Worm (Caenorhabditis elegans) whole organism, L1 larva: ENCODE measurements around the gene Y75B8A.39.

Source experiments
- C04F5.9 ChIP-seq: sonication (generic microtip); optimal IDR thresholded peaks from 2 replicates; lab custom pipeline; 2016; ENCODE audit warnings: missing genetic modification characterization, missing compliant biosample characterization
- C16A3.4 ChIP-seq: fragments of 150-350 bp; optimal IDR thresholded peaks from 2 replicates; lab custom pipeline; 2014; ENCODE audit warnings: missing biosample characterization, missing genetic modification characterization
- C34B4.2 ChIP-seq: sonication (generic microtip); optimal IDR thresholded peaks from 2 replicates; lab custom pipeline; 2017; ENCODE audit warnings: mild to moderate bottlenecking, missing genetic modification characterization, missing compliant biosample characterization
- F16B12.6 ChIP-seq: fragments of 150-350 bp; optimal IDR thresholded peaks from 2 replicates; lab custom pipeline; 2014; ENCODE audit warnings: missing biosample characterization, missing genetic modification characterization
- Y116A8C.19 ChIP-seq: sonication (generic microtip); optimal IDR thresholded peaks from 2 replicates; lab custom pipeline; 2016; ENCODE audit warnings: missing compliant biosample characterization, missing genetic modification characterization, borderline replicate concordance
- aha-1 ChIP-seq: fragments of 150-350 bp; optimal IDR thresholded peaks from 2 replicates; lab custom pipeline; 2014; ENCODE audit warnings: missing biosample characterization, missing genetic modification characterization
- alr-1 ChIP-seq: fragments of 200-800 bp; sonication (Bioruptor generic); optimal IDR thresholded peaks from 2 replicates; lab custom pipeline; 2018; ENCODE audit warnings: borderline replicate concordance, mild to moderate bottlenecking, missing genetic modification characterization, missing compliant biosample characterization
- aly-2 ChIP-seq: fragments of 150-350 bp; optimal IDR thresholded peaks from 2 replicates; lab custom pipeline; 2014; ENCODE audit warnings: missing biosample characterization, missing genetic modification characterization
- ceh-8 ChIP-seq: fragments of 200-800 bp; sonication (Bioruptor generic); optimal IDR thresholded peaks from 2 replicates; lab custom pipeline; 2018; ENCODE audit warnings: mild to moderate bottlenecking, missing genetic modification characterization, moderate library complexity, missing compliant biosample characterization
- ceh-82 ChIP-seq, 3 experiments: fragments of 150-350 bp in 1 of 3; sonication (generic microtip) in 2 of 3; optimal IDR thresholded peaks; 2 replicates each; lab custom pipeline; 2014 to 2017; ENCODE audit warnings: missing biosample characterization in 3 of 3, missing genetic modification characterization in 3 of 3
- efl-1 ChIP-seq, 4 experiments: fragments of 150-350 bp; optimal IDR thresholded peaks in 3 of 4; peaks in 1 of 4; 1 replicate in 1 of 4; 2 replicates in 3 of 4; lab custom pipeline; 2014; ENCODE audit warnings: missing biosample characterization in 2 of 4, missing genetic modification characterization in 2 of 4, missing genetic modification reagents in 2 of 4
- egl-13 ChIP-seq: sonication (generic microtip); optimal IDR thresholded peaks from 2 replicates; lab custom pipeline; 2016; ENCODE audit warnings: missing genotype, missing genetic modification reagents, missing genetic modification characterization, missing compliant biosample characterization
- egl-27 ChIP-seq, 2 experiments: fragments of 150-350 bp in 1 of 2; sonication (generic microtip); optimal IDR thresholded peaks; 3 replicates each; lab custom pipeline; 2017 to 2018; ENCODE audit warnings: missing biosample characterization in 2 of 2, missing genetic modification characterization in 2 of 2, missing genetic modification reagents in 2 of 2
- elt-2 ChIP-seq: sonication (generic microtip); optimal IDR thresholded peaks from 2 replicates; lab custom pipeline; 2016; ENCODE audit warnings: missing genetic modification characterization, mild to moderate bottlenecking, inconsistent platforms, missing compliant biosample characterization, missing genetic modification reagents
- elt-3 ChIP-seq, 6 experiments: fragments of 150-350 bp in 1 of 6; sonication (generic microtip); optimal IDR thresholded peaks; 2 replicates each; lab custom pipeline; 2017 to 2018; ENCODE audit warnings: missing biosample characterization in 6 of 6, missing genetic modification characterization in 6 of 6, inconsistent platforms in 1 of 6
- ets-5 ChIP-seq: fragments of 200-800 bp; sonication (Bioruptor generic); IDR thresholded peaks from 2 replicates; pipeline ENCODE4 v1.3.6; 2022; ENCODE audit warnings: missing genetic modification characterization, missing compliant biosample characterization
- fkh-8 ChIP-seq: sonication (generic microtip); optimal IDR thresholded peaks from 2 replicates; lab custom pipeline; 2016; ENCODE audit warnings: mild to moderate bottlenecking, missing genetic modification characterization, missing compliant biosample characterization
- hlh-4 ChIP-seq: sonication (generic microtip); optimal IDR thresholded peaks from 2 replicates; lab custom pipeline; 2016; ENCODE audit warnings: mild to moderate bottlenecking, missing genetic modification characterization, missing compliant biosample characterization
- hpl-2 ChIP-seq: fragments of 150-350 bp; optimal IDR thresholded peaks from 2 replicates; lab custom pipeline; 2014; ENCODE audit warnings: missing biosample characterization, missing genetic modification reagents, missing genetic modification characterization
- irx-1 ChIP-seq: sonication (generic microtip); optimal IDR thresholded peaks from 2 replicates; lab custom pipeline; 2016; ENCODE audit warnings: missing genetic modification characterization, missing compliant biosample characterization
- jun-1 ChIP-seq: fragments of 150-350 bp; optimal IDR thresholded peaks from 2 replicates; lab custom pipeline; 2014; ENCODE audit warnings: missing biosample characterization, missing genetic modification reagents, missing genetic modification characterization
- lin-15B ChIP-seq: fragments of 150-350 bp; sonication (generic microtip); optimal IDR thresholded peaks from 3 replicates; lab custom pipeline; 2014; ENCODE audit warnings: missing biosample characterization, missing genetic modification characterization
- lin-39 ChIP-seq: fragments of 150-350 bp; optimal IDR thresholded peaks from 2 replicates; lab custom pipeline; 2014; ENCODE audit warnings: missing biosample characterization, missing genetic modification reagents, missing genetic modification characterization
- lir-3 ChIP-seq: sonication (generic microtip); optimal IDR thresholded peaks from 2 replicates; lab custom pipeline; 2016; ENCODE audit warnings: mild to moderate bottlenecking, missing genetic modification characterization, moderate library complexity, missing compliant biosample characterization; ENCODE audit not compliant: poor library complexity
- mab-9 ChIP-seq: fragments of 200-800 bp; sonication (Bioruptor generic); IDR thresholded peaks from 2 replicates; pipeline ENCODE4 v1.3.6; 2022; ENCODE audit warnings: missing genetic modification reagents, missing genetic modification characterization, missing compliant biosample characterization
- nhr-11 ChIP-seq: fragments of 150-350 bp; optimal IDR thresholded peaks from 2 replicates; lab custom pipeline; 2014; ENCODE audit warnings: missing biosample characterization, missing genetic modification characterization
- nhr-12 ChIP-seq: sonication (generic microtip); optimal IDR thresholded peaks from 2 replicates; lab custom pipeline; 2017; ENCODE audit warnings: missing biosample characterization, missing genetic modification characterization
- nhr-19 ChIP-seq: fragments of 200-800 bp; sonication (Bioruptor generic); conservative IDR thresholded peaks from 2 replicates; pipeline ENCODE4 v1.3.6; 2022; ENCODE audit warnings: missing genetic modification characterization, missing compliant biosample characterization
- nhr-20 ChIP-seq: sonication (generic microtip); optimal IDR thresholded peaks from 2 replicates; lab custom pipeline; 2016; ENCODE audit warnings: mild to moderate bottlenecking, missing genetic modification characterization, missing compliant biosample characterization
- nhr-237 ChIP-seq: fragments of 150-350 bp; optimal IDR thresholded peaks from 2 replicates; lab custom pipeline; 2014; ENCODE audit warnings: missing biosample characterization, missing genetic modification characterization
- nhr-76 ChIP-seq: sonication (generic microtip); optimal IDR thresholded peaks from 2 replicates; lab custom pipeline; 2017; ENCODE audit warnings: missing biosample characterization, missing genetic modification characterization
- nhr-85 ChIP-seq: sonication (generic microtip); peaks from one replicate; lab custom pipeline; 2016; ENCODE audit warnings: missing genetic modification characterization, inconsistent platforms, missing compliant biosample characterization
- nhr-90 ChIP-seq: sonication (generic microtip); optimal IDR thresholded peaks from 2 replicates; lab custom pipeline; 2016; ENCODE audit warnings: mild to moderate bottlenecking, missing genetic modification characterization, missing compliant biosample characterization; ENCODE audit not compliant: poor library complexity
- pqm-1 ChIP-seq: sonication (generic microtip); optimal IDR thresholded peaks from 3 replicates; lab custom pipeline; 2017; ENCODE audit warnings: missing biosample characterization, missing genetic modification characterization
- skn-1 ChIP-seq: fragments of 150-350 bp; optimal IDR thresholded peaks from 2 replicates; lab custom pipeline; 2014; ENCODE audit warnings: missing biosample characterization, missing genetic modification characterization
- snpc-4 ChIP-seq: fragments of 150-350 bp; optimal IDR thresholded peaks from 2 replicates; lab custom pipeline; 2014; ENCODE audit warnings: missing biosample characterization, missing genetic modification characterization
- snu-23 ChIP-seq: sonication (generic microtip); optimal IDR thresholded peaks from 2 replicates; lab custom pipeline; 2016; ENCODE audit warnings: missing genetic modification characterization, missing compliant biosample characterization
- sptf-1 ChIP-seq: fragments of 150-350 bp; optimal IDR thresholded peaks from 2 replicates; lab custom pipeline; 2014; ENCODE audit warnings: missing biosample characterization, missing genetic modification characterization
- sup-37 ChIP-seq: fragments of 200-800 bp; sonication (Bioruptor generic); optimal IDR thresholded peaks from 2 replicates; lab custom pipeline; 2018; ENCODE audit warnings: mild to moderate bottlenecking, missing genetic modification characterization, missing compliant biosample characterization
- swsn-7 ChIP-seq: sonication (generic microtip); optimal IDR thresholded peaks from 2 replicates; lab custom pipeline; 2016; ENCODE audit warnings: missing genetic modification characterization, missing compliant biosample characterization
- tlp-1 ChIP-seq: fragments of 150-350 bp; optimal IDR thresholded peaks from 2 replicates; lab custom pipeline; 2014; ENCODE audit warnings: missing biosample characterization, missing genetic modification characterization
- unc-130 ChIP-seq: fragments of 150-350 bp; optimal IDR thresholded peaks from 2 replicates; lab custom pipeline; 2017; ENCODE audit warnings: missing biosample characterization, missing genetic modification characterization, inconsistent platforms
- unc-30 ChIP-seq: sonication (generic microtip); optimal IDR thresholded peaks from 2 replicates; lab custom pipeline; 2017; ENCODE audit warnings: missing biosample characterization, missing genetic modification characterization
- unc-62 ChIP-seq: fragments of 150-350 bp; optimal IDR thresholded peaks from 2 replicates; lab custom pipeline; 2014; ENCODE audit warnings: missing biosample characterization, missing genetic modification reagents, missing genetic modification characterization
- vab-15 ChIP-seq: sonication (generic microtip); optimal IDR thresholded peaks from 2 replicates; lab custom pipeline; 2017; ENCODE audit warnings: missing genotype, mild to moderate bottlenecking, missing genetic modification characterization, missing compliant biosample characterization
- xbp-1 ChIP-seq: sonication (generic microtip); optimal IDR thresholded peaks from 2 replicates; lab custom pipeline; 2016; ENCODE audit warnings: missing genetic modification characterization, missing compliant biosample characterization
- ztf-4 ChIP-seq: fragments of 150-350 bp; optimal IDR thresholded peaks from 2 replicates; lab custom pipeline; 2014; ENCODE audit warnings: missing biosample characterization, missing genetic modification characterization

Gene Y75B8A.39

DNA sequence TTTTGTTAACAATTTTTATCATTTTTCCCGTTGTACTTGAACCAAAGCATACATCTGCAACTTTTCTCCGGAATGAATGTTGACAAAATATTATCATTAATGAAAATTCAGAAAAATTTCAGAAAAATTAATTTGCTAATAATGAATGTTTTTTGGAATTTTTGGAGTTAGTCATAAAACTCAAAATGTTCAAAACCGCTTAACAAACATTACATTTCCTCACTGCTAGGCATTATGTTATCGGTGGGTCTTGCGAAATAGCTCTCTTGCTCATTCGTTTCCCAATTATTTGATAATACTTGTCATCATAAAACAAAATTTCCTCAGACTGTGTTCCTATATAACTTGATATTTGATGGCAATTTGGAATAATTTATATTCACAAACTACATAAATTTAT is at the start of gene Y75B8A.39:
Y75B8A.39 (plus strand) TSS at position 301 of the 400 bp plus-strand sequence.
- TF ChIP-seq C16A3.4 (tag; lab: Kevin White, UChicago) (no peak), ztf-4 (tag; lab: Kevin White, UChicago) (no peak), xbp-1 (tag; lab: Kevin White, UChicago) (no peak), hpl-2 (GFP tag; lab: Kevin White, UChicago) (no peak), snpc-4 (tag; lab: Kevin White, UChicago) (no peak), lin-39 (no peak), nhr-20 (tag; lab: Kevin White, UChicago) (no peak), lir-3 (tag; lab: Kevin White, UChicago) (no peak), nhr-12 (tag; lab: Kevin White, UChicago) (no peak), mab-9 (GFP tag; lab: Robert Waterston, UW) (no peak), unc-130 (tag; lab: Kevin White, UChicago) (no peak), sptf-1 (tag; lab: Kevin White, UChicago) (no peak), alr-1 (no peak), pqm-1 (tag; lab: Kevin White, UChicago) (no peak), tlp-1 (tag; lab: Kevin White, UChicago) (no peak), fkh-8 (tag; lab: Kevin White, UChicago) (no peak), ets-5 (GFP tag; lab: Robert Waterston, UW) (no peak)

ce11 chrIII:12269807-12270206 is 43.2 kb upstream of the Y75B8A.39 start:
- TF ChIP-seq nhr-19 (GFP tag; lab: Robert Waterston, UW), result no peak
- no peak for TF ChIP-seq efl-1 (optimal IDR thresholded peaks at IDR 0.05; lab: Kevin White, UChicago)
- peak in 1 of 2 experiments; percentile 46 for TF ChIP-seq efl-1 (GFP tag; optimal IDR thresholded peaks at IDR 0.05 in 1 of 2; lab: Kevin White, UChicago)

DNA sequence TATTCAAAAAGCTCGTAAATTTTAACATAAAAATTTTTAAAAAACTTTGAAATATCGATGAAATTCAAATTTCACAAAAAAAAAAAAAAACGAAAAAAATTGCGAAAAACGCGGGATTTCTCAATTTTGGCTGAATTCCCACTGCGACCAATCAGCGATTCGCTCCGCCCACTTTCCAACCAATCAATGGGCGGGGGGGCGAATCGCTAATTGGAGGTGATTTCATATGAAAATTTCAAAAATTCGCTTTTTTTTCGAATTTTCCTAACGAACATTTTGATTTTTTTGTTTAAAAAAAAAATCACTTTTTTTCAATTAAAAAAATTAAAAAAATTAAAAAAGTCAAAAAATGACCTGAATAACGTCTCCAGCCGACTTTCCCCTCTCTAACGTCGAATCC is 42.6 kb upstream of the Y75B8A.39 start:
- no peak for TF ChIP-seq egl-13
- no peak for TF ChIP-seq hlh-4 (tag; lab: Kevin White, UChicago)
- TF ChIP-seq skn-1 (tag; lab: Kevin White, UChicago), result no peak
- no peak for TF ChIP-seq unc-62 (GFP tag; lab: Kevin White, UChicago)
- no peak for TF ChIP-seq aly-2
- TF ChIP-seq nhr-85 (tag; lab: Kevin White, UChicago), result no peak
- no peak for TF ChIP-seq lin-39
- TF ChIP-seq alr-1, result no peak
- no peak for TF ChIP-seq nhr-76 (tag; lab: Kevin White, UChicago)
- no peak for TF ChIP-seq lir-3 (tag; lab: Kevin White, UChicago)
- TF ChIP-seq ceh-8 (GFP tag; lab: Kevin White, UChicago), result no peak
- TF ChIP-seq nhr-11, result no peak
- TF ChIP-seq nhr-237 (tag; lab: Kevin White, UChicago), result no peak
- TF ChIP-seq lin-15B (tag; lab: Kevin White, UChicago), result no peak
- TF ChIP-seq C04F5.9 (tag; lab: Kevin White, UChicago), result no peak
- no peak for TF ChIP-seq nhr-90 (tag; lab: Kevin White, UChicago)

DNA sequence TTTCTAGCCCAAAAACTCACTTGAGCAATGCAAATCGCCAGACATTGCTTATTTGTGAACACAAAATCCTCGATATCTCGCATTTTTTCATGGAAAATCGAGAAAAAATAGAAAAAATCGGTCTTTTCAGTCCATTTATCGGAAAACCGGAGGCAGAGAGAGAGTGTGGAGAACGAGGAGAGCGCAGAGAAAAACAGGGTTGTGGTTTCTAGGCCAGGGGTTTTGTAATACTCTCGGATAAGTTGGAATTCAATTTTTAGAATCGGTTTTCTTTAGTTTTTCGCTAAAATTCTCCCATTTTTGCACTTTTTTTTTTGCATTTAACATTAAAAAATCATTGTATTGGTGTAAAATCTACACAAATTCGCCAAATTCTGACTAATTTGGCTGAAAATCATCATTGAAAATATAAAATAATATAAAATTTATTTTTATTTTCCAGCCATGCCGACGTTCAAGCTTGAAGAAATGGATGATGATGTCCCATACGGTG is 39.3 kb upstream of the Y75B8A.39 start, which contains the start of the genes Y75B8A.24 and Y75B8A.25:
Y75B8A.24 (minus strand) TSS at position 155 of the 493 bp plus-strand sequence.
Y75B8A.25 (plus strand) TSS at position 443 of the 493 bp plus-strand sequence.
- peak; percentile 1 for TF ChIP-seq aha-1 (tag; lab: Kevin White, UChicago)
- TF ChIP-seq unc-30, result no peak
- TF ChIP-seq swsn-7 (tag; lab: Kevin White, UChicago), result peak; percentile 89
- no peak for TF ChIP-seq vab-15 (tag; lab: Kevin White, UChicago)
- peak; percentile 64 for TF ChIP-seq skn-1 (tag; lab: Kevin White, UChicago)
- TF ChIP-seq elt-3 (tag; optimal IDR thresholded peaks at IDR 0.05; lab: Kevin White, UChicago), result peak in 1 of 6 experiments; percentile 55
- no peak for TF ChIP-seq egl-27 (tag; optimal IDR thresholded peaks at IDR 0.05; lab: Kevin White, UChicago)
- peak; percentile 51 for TF ChIP-seq F16B12.6
- TF ChIP-seq irx-1 (tag; lab: Kevin White, UChicago), result peak; percentile 96
- TF ChIP-seq jun-1 (tag; lab: Kevin White, UChicago), result peak; percentile 66
- peak; percentile 89 for TF ChIP-seq snu-23 (GFP tag; lab: Kevin White, UChicago)
- TF ChIP-seq lin-15B (tag; lab: Kevin White, UChicago), result peak; percentile 75
- TF ChIP-seq sup-37 (GFP tag; lab: Kevin White, UChicago), result peak; percentile 75
- TF ChIP-seq elt-2 (tag; lab: Kevin White, UChicago), result peak; percentile 69
- TF ChIP-seq unc-62 (GFP tag; lab: Kevin White, UChicago), result peak; percentile 14
- TF ChIP-seq ceh-82 (tag; optimal IDR thresholded peaks at IDR 0.05; lab: Kevin White, UChicago), result peak; percentile 54 to 73 (median 72)
- peak; percentile 78 for TF ChIP-seq Y116A8C.19 (tag; lab: Kevin White, UChicago)
- TF ChIP-seq nhr-85 (tag; lab: Kevin White, UChicago), result peak; percentile 95
- TF ChIP-seq nhr-20 (tag; lab: Kevin White, UChicago), result peak; percentile 84
- peak; percentile 56 for TF ChIP-seq C34B4.2 (tag; lab: Kevin White, UChicago)
- peak; percentile 36 for TF ChIP-seq hlh-4 (tag; lab: Kevin White, UChicago)
